Fruit fly (Drosophila melanogaster): ENCODE measurements around the gene dgt1.
A peak's percentile ranks its signal among the peaks of the same experiment; 100 is the strongest.

The dgt1 gene

DNA sequence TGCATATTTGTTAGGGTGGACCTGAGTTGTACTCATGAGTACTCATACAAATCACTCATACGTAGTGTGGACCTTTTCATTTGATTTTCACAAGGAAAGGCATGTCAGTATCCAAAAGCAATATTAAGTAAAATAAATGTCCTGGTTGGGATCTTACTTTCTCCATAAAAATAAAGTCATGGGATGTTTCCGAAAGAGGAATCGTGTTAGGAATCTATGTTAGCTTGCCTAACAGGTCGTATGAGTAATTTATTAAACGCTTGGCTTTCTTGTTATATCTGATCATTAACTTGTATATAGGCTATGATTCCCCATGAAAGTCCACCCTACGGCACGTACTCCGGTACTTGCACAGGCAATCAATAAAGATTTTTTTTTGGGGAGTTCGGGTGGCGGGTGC is 18.5 kb upstream of the dgt1 start (continued):
- TF ChIP-seq CG3919 (GFP tag; optimal IDR thresholded peaks at IDR 0.05) = peak; percentile 73
- no peak for TF ChIP-seq Eip93F (GFP tag; optimal IDR thresholded peaks at IDR 0.05)
- peak; percentile 66 for TF ChIP-seq CG1621 (tag; optimal IDR thresholded peaks at IDR 0.05)
- peak; percentile 56 for TF ChIP-seq CG16779 (tag; optimal IDR thresholded peaks at IDR 0.05)
- TF ChIP-seq Smox (GFP tag; optimal IDR thresholded peaks at IDR 0.05) = no peak
- peak; percentile 80 for TF ChIP-seq OdsH (GFP tag; optimal IDR thresholded peaks at IDR 0.05)
- TF ChIP-seq fd85E (GFP tag; optimal IDR thresholded peaks at IDR 0.05) = no peak
- TF ChIP-seq CG6163 (GFP tag; IDR thresholded peaks at IDR 0.05) = peak; percentile 73
- no peak for TF ChIP-seq fkh (GFP tag; optimal IDR thresholded peaks at IDR 0.05)
- peak; percentile 75 for TF ChIP-seq CG10631 (GFP tag; optimal IDR thresholded peaks at IDR 0.05)
- TF ChIP-seq Sox102F (GFP tag; optimal IDR thresholded peaks at IDR 0.05) = peak; percentile 78
- peak; percentile 79 for TF ChIP-seq Met (GFP tag; optimal IDR thresholded peaks at IDR 0.05)
- TF ChIP-seq CG8319 (GFP tag; optimal IDR thresholded peaks at IDR 0.05) = peak; percentile 21
- TF ChIP-seq ss (GFP tag; optimal IDR thresholded peaks at IDR 0.05) = peak; percentile 24 to 76
- peak; percentile 58 for TF ChIP-seq CG6808 (GFP tag; optimal IDR thresholded peaks at IDR 0.05)
- TF ChIP-seq CG8119 (GFP tag; IDR thresholded peaks at IDR 0.05) = peak; percentile 85
- TF ChIP-seq net (GFP tag; optimal IDR thresholded peaks at IDR 0.05) = peak; percentile 80
- TF ChIP-seq CG6854 (GFP tag; optimal IDR thresholded peaks at IDR 0.05) = no peak
- peak; percentile 79 for TF ChIP-seq CG11762 (GFP tag; optimal IDR thresholded peaks at IDR 0.05; ENCODE audit: insufficient read depth)
- peak; percentile 56 for TF ChIP-seq spab (GFP tag; optimal IDR thresholded peaks at IDR 0.05)
- TF ChIP-seq CG6276 (GFP tag; optimal IDR thresholded peaks at IDR 0.05) = peak; percentile 84
- no peak for TF ChIP-seq CG4318 (GFP tag; optimal IDR thresholded peaks at IDR 0.05)
- peak; percentile 75 for TF ChIP-seq achi (GFP tag; optimal IDR thresholded peaks at IDR 0.05)
- TF ChIP-seq cyc (GFP tag; optimal IDR thresholded peaks at IDR 0.05) = peak; percentile 52

DNA sequence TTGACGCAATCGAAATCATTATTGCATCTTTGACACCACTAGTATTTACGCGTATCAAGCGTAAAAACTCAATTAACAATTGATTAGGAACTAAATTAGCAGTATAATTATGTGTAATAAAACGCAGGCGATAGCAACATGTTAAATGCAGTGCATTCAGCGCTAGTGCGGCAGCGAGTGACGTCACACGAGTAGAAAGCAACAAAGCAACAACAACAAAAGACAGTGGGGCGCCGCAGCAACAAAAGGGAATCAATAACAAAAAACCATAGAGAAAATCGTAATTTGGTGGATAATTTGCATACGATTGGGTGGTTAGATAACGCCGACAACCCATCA is 12.0 kb upstream of the dgt1 start, which contains the start of gene CG34133:
TSS of gene CG34133 (plus strand) at position 16 of the 339 bp plus-strand sequence.
- peak; percentile 46 for TF ChIP-seq Eip78C (GFP tag)
- TF ChIP-seq dac (GFP tag; optimal IDR thresholded peaks at IDR 0.05) = no peak
- TF ChIP-seq CG34406 (GFP tag; optimal IDR thresholded peaks at IDR 0.05) = no peak

dm6 chr3R:29868676-29869349 is 11.5 kb upstream of the dgt1 start, which contains the start of gene Zip99C:
Zip99C (minus strand) TSS chr3R:29868895.
- TF ChIP-seq Sox14 (GFP tag; optimal IDR thresholded peaks at IDR 0.05) (peak; percentile 68), OdsH (GFP tag; optimal IDR thresholded peaks at IDR 0.05) (no peak), esn (GFP tag; optimal IDR thresholded peaks at IDR 0.05) (peak; percentile 38), Eip93F (GFP tag; optimal IDR thresholded peaks at IDR 0.05) (peak; percentile 72), Met (GFP tag; optimal IDR thresholded peaks at IDR 0.05) (peak; percentile 42), Ets21C (GFP tag; optimal IDR thresholded peaks at IDR 0.05) (no peak), CG9139 (GFP tag; optimal IDR thresholded peaks at IDR 0.05) (no peak), vri (GFP tag; optimal IDR thresholded peaks at IDR 0.05) (peak; percentile 45), CG10631 (GFP tag; optimal IDR thresholded peaks at IDR 0.05) (peak; percentile 12), lz (GFP tag; optimal IDR thresholded peaks at IDR 0.05) (peak; percentile 24), CG3032 (tag; optimal IDR thresholded peaks at IDR 0.05) (peak; percentile 36), CG3919 (GFP tag; optimal IDR thresholded peaks at IDR 0.05) (no peak), CG6792 (GFP tag; optimal IDR thresholded peaks at IDR 0.05) (peak; percentile 27), Eip78C (GFP tag) (peak; percentile 73), dsx (GFP tag; optimal IDR thresholded peaks at IDR 0.05; ENCODE audit: poor library complexity, severe bottlenecking) (peak; percentile 41), CG31627 (GFP tag; optimal IDR thresholded peaks at IDR 0.05) (peak; percentile 31), fkh (GFP tag; optimal IDR thresholded peaks at IDR 0.05) (peak; percentile 70)

Measured in whole organism, prepupa.